Fruit fly (Drosophila melanogaster): Measurements from ENCODE around the gene olf413.
A peak's percentile ranks its signal among the peaks of the same experiment; 100 is the strongest.

The olf413 gene

DNA sequence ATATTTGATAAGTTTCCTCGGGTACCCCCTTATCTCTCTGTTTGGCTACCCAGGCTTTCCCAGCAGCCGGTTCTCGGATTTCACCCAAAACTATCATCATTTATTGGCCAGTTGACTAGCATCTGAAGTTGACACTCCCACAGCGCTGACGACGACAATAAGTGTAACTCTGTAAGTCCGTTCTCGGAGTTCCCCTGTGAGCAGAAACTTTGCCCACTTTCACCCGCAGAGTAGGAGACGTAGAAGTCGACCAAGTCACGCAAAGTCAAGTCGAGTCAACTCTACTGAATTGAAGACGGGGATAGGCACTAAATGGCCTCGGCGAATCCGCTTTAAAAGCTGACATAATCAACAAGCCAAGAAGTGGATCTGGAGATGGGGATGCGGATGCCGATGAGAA, 51.5 kb downstream of the olf413 start (continued):
- no peak for TF ChIP-seq CG14441 (GFP tag; IDR thresholded peaks at IDR 0.05)
- peak in 1 of 2 experiments; percentile 2 for TF ChIP-seq Pdp1 (GFP tag; optimal IDR thresholded peaks at IDR 0.05)
- no peak for TF ChIP-seq bab2 (GFP tag; optimal IDR thresholded peaks at IDR 0.05)
- no peak for TF ChIP-seq klu (GFP tag; IDR thresholded peaks at IDR 0.05)
- TF ChIP-seq Asciz (GFP tag; optimal IDR thresholded peaks at IDR 0.05) = no peak
- no peak for TF ChIP-seq BEAF-32 (GFP tag; optimal IDR thresholded peaks at IDR 0.05)
- peak; percentile 3 for TF ChIP-seq CG7839 (tag; optimal IDR thresholded peaks at IDR 0.05)
- TF ChIP-seq CG4854 (GFP tag; optimal IDR thresholded peaks at IDR 0.05) = no peak
- no peak for TF ChIP-seq chm (GFP tag; IDR thresholded peaks at IDR 0.05)
- TF ChIP-seq tna (GFP tag; IDR thresholded peaks at IDR 0.05; ENCODE audit: partially characterized antibody) = no peak
- TF ChIP-seq CG2678 (tag; optimal IDR thresholded peaks at IDR 0.05) = peak; percentile 27
- TF ChIP-seq CG14860 (GFP tag; IDR thresholded peaks at IDR 0.05; ENCODE audit: partially characterized antibody) = no peak
- 0 out of 2 replicates have a peak, but pooled peaks have one; percentile 20 for TF ChIP-seq Rfx (GFP tag; IDR thresholded peaks at IDR 0.05)
- TF ChIP-seq CG10462 (GFP tag; optimal IDR thresholded peaks at IDR 0.05) = no peak
- no peak for TF ChIP-seq CG15269 (tag; optimal IDR thresholded peaks at IDR 0.05)
- no peak for TF ChIP-seq CG34422 (GFP tag; IDR thresholded peaks at IDR 0.05)
- no peak for TF ChIP-seq phol (tag; optimal IDR thresholded peaks at IDR 0.05)
- TF ChIP-seq her (GFP tag; optimal IDR thresholded peaks at IDR 0.05) = no peak
- no peak for TF ChIP-seq CG1602 (GFP tag; optimal IDR thresholded peaks at IDR 0.05)
- TF ChIP-seq CG2889 (GFP tag; IDR thresholded peaks at IDR 0.05) = no peak
- no peak for TF ChIP-seq gcm2 (GFP tag; optimal IDR thresholded peaks at IDR 0.05)
- no peak for TF ChIP-seq sima (GFP tag; optimal IDR thresholded peaks at IDR 0.05)

DNA sequence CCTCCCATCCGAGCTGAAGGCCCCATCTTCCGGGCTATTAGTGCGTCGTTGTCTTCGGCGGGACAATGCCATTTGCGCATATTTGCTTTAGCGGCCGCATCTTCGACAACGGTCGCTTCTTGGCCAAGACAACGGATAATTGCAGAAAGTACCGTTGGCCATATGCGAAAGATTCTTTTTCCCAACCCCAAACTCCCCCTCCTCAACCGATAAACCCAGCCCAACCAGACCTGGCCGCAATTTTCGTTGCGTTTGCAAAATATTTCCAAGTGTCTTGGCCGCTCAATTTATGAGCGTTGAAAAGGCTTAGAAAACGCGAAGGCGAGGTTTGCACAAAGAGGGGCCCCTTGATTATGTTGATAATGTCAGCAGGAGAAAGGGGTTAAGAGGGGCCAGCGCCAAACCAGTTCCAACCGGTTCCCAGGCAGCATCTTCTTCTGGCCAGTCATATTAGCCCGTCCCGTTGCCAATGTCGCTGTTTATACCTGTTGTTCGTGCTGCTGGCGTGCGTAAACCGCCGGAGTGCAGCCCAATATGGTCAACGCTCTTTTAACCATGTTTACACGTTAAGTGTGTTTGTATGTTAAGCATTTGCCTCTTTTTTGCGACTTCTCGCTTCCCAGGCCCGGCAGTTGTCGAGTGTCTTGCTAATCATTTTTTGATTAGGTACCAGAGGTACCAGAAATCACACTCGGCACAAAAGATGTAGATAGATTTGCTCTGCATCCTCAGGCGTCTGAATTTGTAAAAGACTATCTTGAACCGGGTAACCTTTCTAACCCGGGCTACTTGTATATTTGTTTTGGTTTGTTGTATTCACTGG, 55.4 kb downstream of the olf413 start:
- TF ChIP-seq pan (optimal IDR thresholded peaks at IDR 0.05) (no peak), pan (GFP tag; optimal IDR thresholded peaks at IDR 0.05 in 1 of 2, IDR thresholded peaks at IDR 0.05 in 1 of 2) (no peak), eyg (GFP tag; optimal IDR thresholded peaks at IDR 0.05) (no peak), Ets65A (GFP tag) (peak; percentile 64), al (GFP tag; IDR thresholded peaks at IDR 0.05) (no peak), sim (GFP tag; IDR thresholded peaks at IDR 0.05) (no peak), CG4854 (GFP tag; optimal IDR thresholded peaks at IDR 0.05) (no peak), Med (GFP tag) (peak; percentile 7), Lpt (GFP tag; optimal IDR thresholded peaks at IDR 0.05) (no peak), sna (GFP tag; IDR thresholded peaks at IDR 0.05; ENCODE audit: partially characterized antibody) (no peak), cato (GFP tag; optimal IDR thresholded peaks at IDR 0.05; ENCODE audit: borderline replicate concordance) (no peak), knrl (GFP tag; IDR thresholded peaks at IDR 0.05; ENCODE audit: partially characterized antibody) (no peak), Sox100B (GFP tag; optimal IDR thresholded peaks at IDR 0.05) (no peak), Gsc (GFP tag; IDR thresholded peaks at IDR 0.05) (no peak), lab (GFP tag; optimal IDR thresholded peaks at IDR 0.05) (no peak), Pdp1 (GFP tag; optimal IDR thresholded peaks at IDR 0.05) (no peak), tll (GFP tag; optimal IDR thresholded peaks at IDR 0.05) (peak in 1 of 2 experiments; percentile 69), CG1024 (GFP tag; IDR thresholded peaks at IDR 0.05) (no peak), da (GFP tag; optimal IDR thresholded peaks at IDR 0.05) (no peak), CG7786 (GFP tag; optimal IDR thresholded peaks at IDR 0.05) (no peak), chinmo (GFP tag; IDR thresholded peaks at IDR 0.05; ENCODE audit: partially characterized antibody) (0 out of 4 replicates have a peak, but pooled peaks have one; percentile 50), CG15479 (GFP tag; optimal IDR thresholded peaks at IDR 0.05) (peak; percentile 8), Eip74EF (GFP tag; optimal IDR thresholded peaks at IDR 0.05) (no peak), Mes4 (GFP tag; optimal IDR thresholded peaks at IDR 0.05) (no peak), CG2678 (tag; optimal IDR thresholded peaks at IDR 0.05) (no peak), zen (tag; optimal IDR thresholded peaks at IDR 0.05) (peak; percentile 60)
